Worm (Caenorhabditis elegans) whole organism, L4/young adult: ENCODE results near the gene F45E1.2.

ENCODE experiments used
- W03F9.2 ChIP-seq: fragments of 150-350 bp; optimal IDR thresholded peaks from 2 replicates; lab custom pipeline; 2014; ENCODE audit warnings: missing biosample characterization, missing genetic modification characterization
- dao-5 ChIP-seq: sonication (generic microtip); optimal IDR thresholded peaks from 2 replicates; lab custom pipeline; 2016; ENCODE audit warnings: missing genotype, missing genetic modification characterization, moderate library complexity, missing compliant biosample characterization
- him-1 ChIP-seq: sonication (generic microtip); optimal IDR thresholded peaks from 2 replicates; lab custom pipeline; 2016; ENCODE audit warnings: missing genotype, missing genetic modification reagents, missing genetic modification characterization, missing compliant biosample characterization

Gene F45E1.2

DNA sequence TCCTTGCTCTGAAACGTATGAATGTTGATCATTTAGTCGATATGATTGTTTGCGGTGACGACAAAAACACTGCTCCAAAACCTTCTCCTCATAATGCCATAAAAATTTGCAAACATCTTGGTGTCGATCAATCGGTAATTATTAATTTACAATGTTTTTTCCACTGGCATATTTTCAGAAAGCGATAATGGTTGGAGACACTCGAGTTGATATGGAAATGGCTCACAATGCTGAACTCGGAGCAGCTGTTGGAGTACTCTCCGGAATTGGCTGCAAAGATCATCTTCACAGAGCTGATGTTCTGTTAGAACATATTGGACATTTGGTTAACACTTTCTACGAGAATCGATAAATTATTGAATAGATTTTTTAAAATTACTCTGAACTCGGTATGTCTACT is 15.1 kb upstream of the F45E1.2 start:
- no peak for TF ChIP-seq W03F9.2 (tag; lab: Kevin White, UChicago)
- TF ChIP-seq him-1 (tag; lab: Kevin White, UChicago) = no peak
- no peak for TF ChIP-seq dao-5 (tag; lab: Kevin White, UChicago)

DNA sequence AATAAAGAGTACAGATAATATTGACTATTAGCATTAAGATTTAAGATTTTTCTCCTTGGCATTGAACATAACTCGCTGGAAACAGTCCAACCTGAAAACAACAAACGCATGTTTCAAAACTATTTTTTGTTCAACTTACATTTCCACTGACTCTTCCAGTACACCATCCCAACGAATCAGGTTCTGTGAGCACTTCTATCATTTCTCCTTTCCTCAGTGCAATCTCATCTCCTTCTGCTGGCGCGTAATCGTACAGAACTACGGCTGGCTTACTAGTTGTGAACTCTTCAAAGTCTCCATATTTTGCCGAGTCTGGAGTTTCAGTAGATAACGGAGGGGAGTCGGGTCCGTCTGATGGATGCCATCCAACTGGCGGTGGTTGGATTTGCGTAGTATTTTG is 14.4 kb upstream of the F45E1.2 start:
- TF ChIP-seq him-1 (tag; lab: Kevin White, UChicago) (no peak), W03F9.2 (tag; lab: Kevin White, UChicago) (no peak), dao-5 (tag; lab: Kevin White, UChicago) (no peak)

DNA sequence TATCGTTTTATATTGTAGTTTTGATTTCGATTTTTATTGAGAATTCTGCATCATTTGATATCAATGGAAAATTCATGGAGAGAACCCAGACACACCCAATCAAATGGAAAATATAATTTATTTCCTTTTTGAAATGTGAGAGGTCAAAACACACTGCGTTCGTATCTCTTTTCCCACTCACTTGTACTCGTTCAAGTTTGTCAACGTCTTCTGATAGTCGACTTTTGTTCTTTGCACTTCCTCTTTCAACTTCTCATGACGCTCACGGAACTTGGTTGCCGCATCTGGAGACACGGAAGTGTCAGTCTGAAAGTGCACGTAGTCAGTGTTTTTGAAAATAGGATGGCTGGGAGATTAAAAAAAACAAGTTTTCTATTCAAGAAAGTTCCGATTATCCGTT is 13.3 kb upstream of the F45E1.2 start:
- TF ChIP-seq dao-5 (tag; lab: Kevin White, UChicago) (no peak), W03F9.2 (tag; lab: Kevin White, UChicago) (no peak), him-1 (tag; lab: Kevin White, UChicago) (no peak)

DNA sequence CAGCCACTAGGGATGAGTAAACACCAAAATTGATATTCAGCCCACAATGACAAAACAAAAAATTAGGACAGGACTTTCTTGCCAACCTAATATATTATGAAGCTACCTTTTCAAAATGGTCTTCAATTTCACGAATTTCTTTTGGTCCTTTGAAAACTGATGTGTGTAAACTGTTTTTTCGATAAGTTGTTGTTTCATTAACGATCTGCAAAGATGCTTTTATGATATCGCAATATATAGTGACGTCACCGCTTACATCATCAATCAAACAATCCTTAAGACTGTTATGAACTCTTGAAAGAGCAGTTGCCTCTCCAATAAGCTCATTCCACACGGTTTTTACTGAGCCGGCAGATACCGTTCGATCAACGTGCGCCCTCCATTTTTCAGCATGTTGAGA is 11.4 kb upstream of the F45E1.2 start:
- TF ChIP-seq him-1 (tag; lab: Kevin White, UChicago) (no peak), W03F9.2 (tag; lab: Kevin White, UChicago) (no peak), dao-5 (tag; lab: Kevin White, UChicago) (no peak)

DNA sequence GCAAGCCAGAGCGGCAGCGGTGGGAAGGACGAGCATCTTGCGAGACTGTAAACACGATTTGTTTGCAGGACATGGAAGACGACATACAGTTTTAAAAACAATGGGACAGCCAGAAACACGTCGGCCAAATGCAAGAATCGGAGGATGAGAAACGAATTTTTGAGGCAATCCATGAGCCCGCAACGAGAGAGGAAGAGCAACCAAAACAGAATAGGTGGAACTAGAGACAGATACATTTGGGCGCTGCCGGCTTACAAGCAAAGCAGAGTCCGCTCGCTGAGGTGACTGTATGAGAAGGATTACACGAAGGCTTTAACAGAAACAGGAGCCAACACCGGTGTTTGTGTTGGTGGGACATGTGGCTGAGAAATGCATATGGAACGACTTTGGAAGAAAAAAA is 9.0 kb upstream of the F45E1.2 start:
- TF ChIP-seq him-1 (tag; lab: Kevin White, UChicago) = no peak
- no peak for TF ChIP-seq W03F9.2 (tag; lab: Kevin White, UChicago)
- no peak for TF ChIP-seq dao-5 (tag; lab: Kevin White, UChicago)

DNA sequence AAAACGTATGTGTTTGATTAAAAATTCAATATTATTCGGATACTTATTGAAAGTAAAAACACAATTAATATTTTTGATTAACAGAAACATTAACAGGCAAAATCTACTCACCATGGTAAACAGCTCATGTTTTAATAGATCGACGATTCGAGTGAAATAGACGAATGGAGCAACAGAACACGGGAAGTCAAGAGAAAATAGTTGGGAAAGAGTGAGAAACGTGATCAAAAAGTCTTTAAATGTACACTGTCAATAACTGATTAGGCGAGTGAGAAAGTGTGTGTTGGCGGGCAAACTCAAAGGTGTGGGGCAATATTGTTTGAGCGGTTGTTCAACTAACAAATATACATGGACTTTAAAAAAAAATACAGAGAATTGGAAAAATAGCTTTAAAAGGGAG is 5.6 kb upstream of the F45E1.2 start, which contains the start of gene sdpn-1:
TSS of gene sdpn-1 (minus strand) at position 262 of the 400 bp plus-strand sequence.
- no peak for TF ChIP-seq dao-5 (tag; lab: Kevin White, UChicago)
- TF ChIP-seq him-1 (tag; lab: Kevin White, UChicago) = no peak
- no peak for TF ChIP-seq W03F9.2 (tag; lab: Kevin White, UChicago)

DNA sequence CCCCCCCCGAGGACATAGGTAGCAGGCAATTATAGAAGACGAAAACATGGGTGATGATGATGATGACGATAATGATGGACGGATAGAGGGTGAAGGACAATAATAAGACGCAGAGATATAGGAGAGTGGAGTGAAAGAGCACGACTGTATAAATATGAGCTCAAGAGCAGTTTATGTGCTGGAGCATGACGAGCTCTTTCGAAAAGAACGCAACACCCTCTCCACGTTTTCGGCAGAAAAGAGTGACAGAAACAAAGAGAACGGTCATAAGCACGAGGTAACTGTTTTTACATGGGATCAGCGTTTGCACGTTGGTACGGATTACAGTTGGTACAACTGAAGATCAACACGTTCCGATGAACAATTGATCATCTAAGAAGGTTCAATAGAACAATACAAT is 4.6 kb upstream of the F45E1.2 start:
- no peak for TF ChIP-seq dao-5 (tag; lab: Kevin White, UChicago)
- TF ChIP-seq W03F9.2 (tag; lab: Kevin White, UChicago) = no peak
- TF ChIP-seq him-1 (tag; lab: Kevin White, UChicago) = no peak

DNA sequence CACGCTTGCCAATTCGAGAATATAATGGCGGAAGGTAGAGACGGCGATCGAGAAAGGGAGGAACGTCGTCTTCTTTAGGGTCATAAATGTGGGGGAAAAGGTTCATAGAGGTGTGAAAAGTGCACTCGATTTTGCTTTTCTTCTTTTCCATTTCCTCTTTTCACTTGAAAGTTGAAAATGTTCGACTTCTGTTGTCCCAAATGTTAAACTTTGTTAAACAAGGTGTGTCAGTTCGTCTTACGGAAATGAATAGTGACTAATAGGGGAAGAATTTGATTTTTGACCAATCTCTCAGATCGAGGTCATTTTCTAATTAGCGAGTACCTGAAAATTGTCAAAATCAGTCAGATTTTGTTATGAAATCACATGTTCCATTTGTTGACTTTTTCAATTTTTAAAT is 1.3 kb downstream of the F45E1.2 start:
- no peak for TF ChIP-seq him-1 (tag; lab: Kevin White, UChicago)
- TF ChIP-seq W03F9.2 (tag; lab: Kevin White, UChicago) = no peak
- TF ChIP-seq dao-5 (tag; lab: Kevin White, UChicago) = no peak

DNA sequence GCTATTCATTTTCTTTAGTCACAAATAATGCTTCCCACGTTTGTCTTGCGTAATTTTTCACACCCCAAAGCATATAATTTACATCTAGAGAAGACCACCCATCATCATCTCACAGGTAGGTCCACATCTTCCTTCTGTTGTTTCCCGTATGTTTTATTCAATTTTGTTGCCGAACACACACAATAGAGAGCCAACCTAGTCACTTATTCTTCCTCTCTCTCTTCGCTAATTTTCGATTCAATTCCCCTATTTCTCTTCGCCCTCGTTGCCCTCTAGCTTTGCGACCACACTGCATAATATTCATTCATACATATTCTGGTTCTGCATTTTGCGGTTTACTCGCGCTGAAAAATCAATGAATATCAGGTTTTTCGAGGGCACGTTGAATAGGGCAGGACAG is 2.4 kb downstream of the F45E1.2 start:
- TF ChIP-seq W03F9.2 (tag; lab: Kevin White, UChicago) = no peak
- no peak for TF ChIP-seq dao-5 (tag; lab: Kevin White, UChicago)
- no peak for TF ChIP-seq him-1 (tag; lab: Kevin White, UChicago)

DNA sequence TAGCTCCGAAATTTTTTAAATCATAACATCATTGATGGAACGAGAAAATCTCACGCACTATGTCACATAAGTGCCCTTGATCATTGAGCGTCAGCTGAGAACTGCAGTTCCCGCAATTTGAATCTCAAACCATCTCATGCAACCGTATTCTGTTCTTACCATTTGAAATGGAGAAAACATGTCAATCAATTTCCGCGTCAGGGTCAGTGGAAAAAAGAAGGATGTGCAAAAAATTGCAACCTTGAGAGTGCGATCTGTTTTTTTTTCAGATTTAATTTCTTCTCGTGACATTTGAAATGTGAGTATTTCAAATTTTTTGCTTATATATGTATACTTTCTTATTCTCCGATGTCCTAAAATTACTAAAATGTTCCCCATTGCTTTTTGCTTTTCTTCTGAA is 7.1 kb downstream of the F45E1.2 start:
- TF ChIP-seq dao-5 (tag; lab: Kevin White, UChicago) (no peak), him-1 (tag; lab: Kevin White, UChicago) (no peak), W03F9.2 (tag; lab: Kevin White, UChicago) (no peak)

DNA sequence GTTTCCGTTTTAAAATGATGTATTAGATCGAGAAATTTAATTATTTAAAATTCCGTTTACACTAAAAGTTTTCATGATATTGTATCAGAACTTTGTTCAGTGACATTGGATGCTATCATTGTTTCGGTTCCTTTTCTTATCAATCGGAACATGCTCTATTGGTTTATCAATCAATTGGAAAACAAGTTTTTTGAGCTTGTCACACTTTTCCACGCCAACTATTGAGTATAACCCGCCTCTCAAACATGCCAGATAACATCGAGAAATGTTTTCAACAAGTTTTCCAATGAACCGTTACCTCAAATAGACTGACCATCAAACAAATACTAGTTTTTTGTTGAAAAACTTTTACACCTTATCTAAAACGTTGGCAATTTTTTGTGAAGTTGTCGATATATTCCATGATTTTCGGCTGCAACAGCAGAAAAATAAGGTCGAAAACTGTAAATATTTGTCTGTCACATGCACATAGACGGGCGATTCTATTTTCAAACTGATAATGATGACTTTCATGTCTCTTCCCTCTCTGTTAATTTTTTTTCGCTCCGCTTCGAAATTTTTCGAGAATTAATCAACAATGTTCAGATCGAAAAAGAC is 11.0 kb downstream of the F45E1.2 start, which contains the start of gene unk-1:
TSS of gene unk-1 (plus strand) at position 577 of the 597 bp plus-strand sequence.
- TF ChIP-seq dao-5 (tag; lab: Kevin White, UChicago) (no peak), him-1 (tag; lab: Kevin White, UChicago) (no peak)

DNA sequence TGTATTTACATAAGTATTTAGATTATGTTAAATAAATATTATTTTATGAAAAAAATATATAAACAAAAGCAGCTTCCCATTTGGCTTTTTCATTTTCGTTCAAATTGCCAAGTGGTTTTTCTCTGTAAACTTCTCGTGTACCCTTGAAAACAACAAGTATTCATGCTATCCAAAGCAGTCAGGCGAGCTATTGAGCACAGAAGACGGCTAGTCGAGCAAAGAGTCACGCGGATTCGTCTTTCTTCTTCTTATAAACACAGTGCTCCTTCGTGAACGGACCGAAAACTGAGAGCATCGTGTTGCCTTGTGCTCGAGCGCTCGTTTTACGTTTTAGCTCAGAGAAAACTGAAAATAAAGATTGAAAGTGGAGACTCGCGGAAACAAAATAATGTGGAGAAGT is 12.4 kb downstream of the F45E1.2 start:
- TF ChIP-seq him-1 (tag; lab: Kevin White, UChicago) = peak; percentile 0
- TF ChIP-seq dao-5 (tag; lab: Kevin White, UChicago) = no peak

DNA sequence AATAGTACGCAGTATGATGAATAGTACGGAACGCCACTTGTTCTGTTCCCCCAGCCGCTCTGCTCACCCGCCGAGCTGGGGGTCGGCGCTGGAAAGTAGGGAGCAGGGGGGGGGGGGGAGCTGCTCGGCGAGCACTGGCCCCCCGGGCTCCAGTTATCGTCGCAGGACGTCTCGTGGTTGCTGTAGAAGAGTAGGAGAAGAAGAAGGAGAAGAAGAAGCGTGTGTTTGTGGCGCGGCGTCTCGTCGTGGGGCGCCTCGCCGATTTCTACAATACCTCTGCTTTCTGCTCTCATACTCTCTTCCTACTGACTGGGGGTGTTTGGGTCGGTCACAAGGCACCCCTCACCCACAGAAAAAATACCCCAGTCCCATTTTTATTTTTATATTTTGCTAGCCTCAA is 13.8 kb downstream of the F45E1.2 start:
- no peak for TF ChIP-seq W03F9.2 (tag; lab: Kevin White, UChicago)
- TF ChIP-seq him-1 (tag; lab: Kevin White, UChicago) = peak; percentile 58

DNA sequence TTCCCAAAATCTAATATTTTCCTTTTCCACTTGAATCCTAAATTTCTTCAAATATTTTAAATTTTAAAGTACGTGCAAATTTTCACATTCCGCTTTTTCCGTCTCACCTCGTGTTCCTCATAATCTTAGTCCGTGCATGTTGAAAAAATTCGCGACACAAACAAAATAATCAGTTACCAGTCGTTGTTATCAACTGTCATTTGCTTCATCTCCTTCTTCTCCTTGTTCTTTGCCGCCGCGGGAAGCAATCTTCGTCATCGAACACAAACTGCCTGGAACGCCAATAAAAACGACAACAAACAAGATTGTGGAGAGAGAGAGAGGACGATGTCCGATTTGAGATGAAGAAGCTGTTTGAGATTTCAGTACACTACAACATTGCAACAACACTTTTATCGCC is 14.2 kb downstream of the F45E1.2 start, which contains the start of gene C34D10.5:
TSS of gene C34D10.5 (plus strand) at position 269 of the 400 bp plus-strand sequence.
- TF ChIP-seq dao-5 (tag; lab: Kevin White, UChicago) (no peak), him-1 (tag; lab: Kevin White, UChicago) (no peak), W03F9.2 (tag; lab: Kevin White, UChicago) (no peak)
